Fruit fly (Drosophila melanogaster) whole organism, prepupa: ENCODE measurements around the gene Sod1.

Source experiments
- Blimp-1 ChIP-seq: fragments of 200-800 bp; sonication (Bioruptor generic); optimal IDR thresholded peaks from 3 replicates; lab custom pipeline; 2017; ENCODE audit warnings: missing biosample characterization, missing genetic modification characterization, mild to moderate bottlenecking, moderate library complexity, missing genetic modification reagents
- CG10631 ChIP-seq: fragments of 200-800 bp; sonication (Bioruptor generic); optimal IDR thresholded peaks from 2 replicates; lab custom pipeline; 2016; ENCODE audit warnings: missing biosample characterization, missing genetic modification characterization
- CG10669 ChIP-seq: fragments of 200-800 bp; sonication (Bioruptor generic); optimal IDR thresholded peaks from 3 replicates; lab custom pipeline; 2018; ENCODE audit warnings: missing biosample characterization, mild to moderate bottlenecking, missing genetic modification characterization, moderate library complexity
- CG11294 ChIP-seq: fragments of 200-800 bp; sonication (Bioruptor generic); IDR thresholded peaks from 2 replicates; pipeline ENCODE4 v1.3.6; 2022; ENCODE audit warnings: missing biosample characterization, missing genetic modification characterization
- CG11902 ChIP-seq: fragments of 200-800 bp; sonication (Bioruptor generic); optimal IDR thresholded peaks from 3 replicates; lab custom pipeline; 2016; ENCODE audit warnings: missing biosample characterization, missing genetic modification characterization
- CG15336 ChIP-seq: fragments of 200-800 bp; sonication (Bioruptor generic); IDR thresholded peaks from 2 replicates; pipeline ENCODE4 v1.3.6; 2022; ENCODE audit warnings: missing biosample characterization, missing genetic modification characterization
- CG1621 ChIP-seq: fragments of 200-800 bp; sonication (Bioruptor generic); optimal IDR thresholded peaks from 3 replicates; lab custom pipeline; 2018; ENCODE audit warnings: missing biosample characterization, mild to moderate bottlenecking, missing genetic modification characterization
- CG16779 ChIP-seq: fragments of 200-800 bp; sonication (Bioruptor generic); optimal IDR thresholded peaks from 3 replicates; lab custom pipeline; 2017; ENCODE audit warnings: missing biosample characterization, mild to moderate bottlenecking, missing genetic modification characterization
- CG3032 ChIP-seq: fragments of 200-800 bp; optimal IDR thresholded peaks from 2 replicates; lab custom pipeline; 2019; ENCODE audit warnings: missing biosample characterization, mild to moderate bottlenecking, missing genetic modification characterization, moderate library complexity
- CG31627 ChIP-seq: fragments of 200-800 bp; sonication (Bioruptor generic); optimal IDR thresholded peaks from 3 replicates; lab custom pipeline; 2016; ENCODE audit warnings: missing biosample characterization, missing genetic modification characterization
- CG32006 ChIP-seq: fragments of 200-800 bp; sonication (Bioruptor generic); optimal IDR thresholded peaks from 3 replicates; lab custom pipeline; 2017; ENCODE audit warnings: missing biosample characterization, mild to moderate bottlenecking, missing genetic modification characterization
- CG4318 ChIP-seq: fragments of 200-800 bp; sonication (Bioruptor generic); optimal IDR thresholded peaks from 3 replicates; lab custom pipeline; 2017; ENCODE audit warnings: missing biosample characterization, mild to moderate bottlenecking, missing genetic modification characterization
- CG6276 ChIP-seq: fragments of 200-800 bp; sonication (Bioruptor generic); optimal IDR thresholded peaks from 2 replicates; lab custom pipeline; 2017; ENCODE audit warnings: missing biosample characterization, mild to moderate bottlenecking, missing genetic modification characterization
- CG6792 ChIP-seq: fragments of 200-800 bp; sonication (Bioruptor generic); optimal IDR thresholded peaks from 3 replicates; lab custom pipeline; 2016; ENCODE audit warnings: missing biosample characterization, missing genetic modification characterization
- CG6854 ChIP-seq: fragments of 200-800 bp; sonication (Bioruptor generic); optimal IDR thresholded peaks from 2 replicates; lab custom pipeline; 2017; ENCODE audit warnings: missing biosample characterization, mild to moderate bottlenecking, missing genetic modification characterization
- CG8119 ChIP-seq: fragments of 200-800 bp; sonication (Bioruptor generic); IDR thresholded peaks from 3 replicates; pipeline ENCODE4 v1.3.6; 2022; ENCODE audit warnings: missing biosample characterization, missing genetic modification characterization
- CG8319 ChIP-seq: fragments of 200-800 bp; sonication (Bioruptor generic); optimal IDR thresholded peaks from 3 replicates; lab custom pipeline; 2016; ENCODE audit warnings: missing biosample characterization, missing genetic modification characterization
- CG9139 ChIP-seq: fragments of 200-800 bp; sonication (Bioruptor generic); optimal IDR thresholded peaks from 3 replicates; lab custom pipeline; 2017; ENCODE audit warnings: missing biosample characterization, mild to moderate bottlenecking, missing genetic modification characterization
- Eip78C ChIP-seq: fragments of 200-800 bp; sonication (Bioruptor generic); peaks from one replicate; lab custom pipeline; 2016; ENCODE audit warnings: missing biosample characterization, missing genetic modification characterization
- Eip93F ChIP-seq: fragments of 200-800 bp; sonication (Bioruptor generic); optimal IDR thresholded peaks from 2 replicates; lab custom pipeline; 2016; ENCODE audit warnings: missing biosample characterization, mild to moderate bottlenecking, missing genetic modification characterization
- Ets21C ChIP-seq: fragments of 200-800 bp; sonication (Bioruptor generic); optimal IDR thresholded peaks from 3 replicates; lab custom pipeline; 2016; ENCODE audit warnings: missing biosample characterization, missing genetic modification characterization
- Ets96B ChIP-seq: fragments of 200-800 bp; optimal IDR thresholded peaks from 2 replicates; lab custom pipeline; 2019; ENCODE audit warnings: missing biosample characterization, mild to moderate bottlenecking, missing genetic modification characterization, moderate library complexity
- Gug ChIP-seq: fragments of 200-800 bp; sonication (Bioruptor generic); IDR thresholded peaks from 2 replicates; pipeline ENCODE4 v1.3.6; 2022; ENCODE audit warnings: missing biosample characterization, missing genetic modification characterization
- Hr38 ChIP-seq: sonication (Bioruptor generic); optimal IDR thresholded peaks from 2 replicates; lab custom pipeline; 2016; ENCODE audit warnings: missing biosample characterization, missing genetic modification characterization
- Hr39 ChIP-seq: fragments of 200-800 bp; sonication (Bioruptor generic); optimal IDR thresholded peaks from 2 replicates; lab custom pipeline; 2016; ENCODE audit warnings: missing biosample characterization, missing genetic modification characterization
- Hr4 ChIP-seq: fragments of 200-800 bp; sonication (Bioruptor generic); optimal IDR thresholded peaks from 3 replicates; lab custom pipeline; 2016; ENCODE audit warnings: missing biosample characterization, missing genetic modification characterization
- Met ChIP-seq: fragments of 200-800 bp; sonication (Bioruptor generic); optimal IDR thresholded peaks from 3 replicates; lab custom pipeline; 2016; ENCODE audit warnings: missing biosample characterization, missing genetic modification characterization
- OdsH ChIP-seq: fragments of 200-800 bp; sonication (Bioruptor generic); optimal IDR thresholded peaks from 3 replicates; lab custom pipeline; 2016; ENCODE audit warnings: missing biosample characterization, missing genetic modification characterization
- Smox ChIP-seq: fragments of 200-800 bp; sonication (Bioruptor generic); optimal IDR thresholded peaks from 3 replicates; lab custom pipeline; 2016; ENCODE audit warnings: missing biosample characterization, missing genetic modification characterization
- Sox102F ChIP-seq: fragments of 200-800 bp; sonication (Bioruptor generic); optimal IDR thresholded peaks from 2 replicates; lab custom pipeline; 2016; ENCODE audit warnings: missing biosample characterization, mild to moderate bottlenecking, missing genetic modification characterization
- Sox14 ChIP-seq: fragments of 200-800 bp; sonication (Bioruptor generic); optimal IDR thresholded peaks from 3 replicates; lab custom pipeline; 2016; ENCODE audit warnings: missing biosample characterization, missing genetic modification characterization
- achi ChIP-seq: fragments of 200-800 bp; sonication (Bioruptor generic); optimal IDR thresholded peaks from 3 replicates; lab custom pipeline; 2016; ENCODE audit warnings: missing biosample characterization, missing genetic modification characterization
- acj6 ChIP-seq: fragments of 200-800 bp; sonication (Bioruptor generic); optimal IDR thresholded peaks from 3 replicates; lab custom pipeline; 2016; ENCODE audit warnings: missing biosample characterization, missing genetic modification characterization
- cyc ChIP-seq: fragments of 200-800 bp; sonication (Bioruptor generic); optimal IDR thresholded peaks from 3 replicates; lab custom pipeline; 2016; ENCODE audit warnings: missing biosample characterization, missing genetic modification characterization
- dsx ChIP-seq: fragments of 200-800 bp; optimal IDR thresholded peaks from 3 replicates; lab custom pipeline; 2019; ENCODE audit warnings: missing biosample characterization, mild to moderate bottlenecking, missing genetic modification characterization, moderate library complexity; ENCODE audit not compliant: poor library complexity, severe bottlenecking
- eg ChIP-seq: fragments of 200-800 bp; sonication (Bioruptor generic); IDR thresholded peaks from 3 replicates; pipeline ENCODE4 v1.3.6; 2022; ENCODE audit warnings: missing biosample characterization, missing genetic modification characterization
- esn ChIP-seq: fragments of 200-800 bp; sonication (Bioruptor generic); optimal IDR thresholded peaks from 2 replicates; lab custom pipeline; 2016; ENCODE audit warnings: missing biosample characterization, mild to moderate bottlenecking, missing genetic modification characterization, moderate library complexity
- fd85E ChIP-seq: fragments of 200-800 bp; sonication (Bioruptor generic); optimal IDR thresholded peaks from 3 replicates; lab custom pipeline; 2016; ENCODE audit warnings: missing biosample characterization, missing genetic modification characterization
- lz ChIP-seq: fragments of 200-800 bp; sonication (Bioruptor generic); optimal IDR thresholded peaks from 3 replicates; lab custom pipeline; 2016; ENCODE audit warnings: missing biosample characterization, missing genetic modification characterization
- net ChIP-seq: fragments of 200-800 bp; sonication (Bioruptor generic); optimal IDR thresholded peaks from 3 replicates; lab custom pipeline; 2016; ENCODE audit warnings: missing biosample characterization, missing genetic modification characterization
- spab ChIP-seq: fragments of 200-800 bp; sonication (Bioruptor generic); optimal IDR thresholded peaks from 2 replicates; lab custom pipeline; 2017; ENCODE audit warnings: missing biosample characterization, mild to moderate bottlenecking, missing genetic modification characterization, missing genetic modification reagents
- ss ChIP-seq, 2 experiments: fragments of 200-800 bp; sonication (Bioruptor generic); optimal IDR thresholded peaks; 2 replicates in 1 of 2; 3 replicates in 1 of 2; lab custom pipeline; 2017 to 2018; ENCODE audit warnings: mild to moderate bottlenecking in 2 of 2, missing biosample characterization in 2 of 2, missing genetic modification characterization in 2 of 2, moderate library complexity in 1 of 2
- svp ChIP-seq: fragments of 200-800 bp; sonication (Bioruptor generic); peaks from one replicate; lab custom pipeline; 2016; ENCODE audit warnings: missing biosample characterization, missing genetic modification characterization
- topi ChIP-seq: fragments of 200-800 bp; sonication (Bioruptor generic); optimal IDR thresholded peaks from 3 replicates; lab custom pipeline; 2016; ENCODE audit warnings: missing biosample characterization, missing genetic modification characterization

Gene Sod1

DNA sequence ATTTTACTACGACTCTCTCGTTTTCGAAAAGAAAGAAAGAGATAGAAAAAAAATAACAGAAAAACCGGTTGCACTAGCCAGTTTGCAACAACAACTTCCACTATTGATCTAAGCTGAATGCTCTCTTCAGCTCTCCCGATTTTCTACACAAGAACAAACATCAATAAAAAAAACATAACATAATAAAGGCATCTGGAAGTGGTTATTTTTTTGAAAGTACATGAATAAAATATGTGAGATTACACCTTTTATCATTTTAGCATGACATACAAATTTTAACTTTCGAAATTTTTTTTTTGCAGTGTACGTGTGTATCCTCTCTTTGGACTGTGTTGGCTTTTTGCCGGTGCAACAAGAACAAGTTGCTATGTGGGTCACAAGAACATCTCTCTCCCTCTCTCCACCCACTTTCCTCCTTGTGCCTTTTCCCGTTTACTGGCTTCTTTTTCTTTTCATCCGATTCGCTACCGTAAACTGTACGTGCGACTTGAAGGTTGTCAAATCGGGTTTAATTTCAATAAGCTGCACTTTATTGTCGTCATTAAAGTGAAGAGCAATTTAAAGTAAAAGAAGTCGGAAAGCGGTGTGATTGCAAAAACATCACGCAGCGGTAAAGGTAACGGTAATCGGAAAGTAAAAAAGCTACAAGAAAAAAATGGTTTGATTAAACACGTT, 28.8 kb downstream of the Sod1 start (continued):
- TF ChIP-seq Eip93F (GFP tag; lab: Kevin White, UChicago) = no peak
- peak; percentile 99 for TF ChIP-seq CG32006 (GFP tag; lab: Kevin White, UChicago)
- TF ChIP-seq ss (GFP tag; optimal IDR thresholded peaks at IDR 0.05; lab: Kevin White, UChicago) = peak; percentile 95 to 97
- peak; percentile 83 for TF ChIP-seq fd85E (GFP tag; lab: Kevin White, UChicago)
- no peak for TF ChIP-seq Hr39 (GFP tag; lab: Kevin White, UChicago)
- TF ChIP-seq Sox14 = peak; percentile 98
- TF ChIP-seq Gug (GFP tag; lab: Robert Waterston, UW) = peak; percentile 99
- peak; percentile 99 for TF ChIP-seq CG6276 (GFP tag; lab: Kevin White, UChicago)
- TF ChIP-seq svp (GFP tag; lab: Kevin White, UChicago) = no peak
- peak; percentile 97 for TF ChIP-seq Ets96B (tag; lab: Kevin White, UChicago)
- peak; percentile 87 for TF ChIP-seq Sox102F (GFP tag; lab: Kevin White, UChicago)
- TF ChIP-seq CG10669 = peak; percentile 96
- peak; percentile 87 for TF ChIP-seq CG31627 (GFP tag; lab: Kevin White, UChicago)
- peak; percentile 93 for TF ChIP-seq topi (GFP tag; lab: Kevin White, UChicago)
- peak; percentile 96 for TF ChIP-seq CG4318 (GFP tag; lab: Kevin White, UChicago)
- TF ChIP-seq Ets21C = peak; percentile 79
- TF ChIP-seq Hr4 (GFP tag; lab: Kevin White, UChicago) = peak; percentile 99
- peak; percentile 94 for TF ChIP-seq CG6792
- TF ChIP-seq CG16779 (tag; lab: Kevin White, UChicago) = peak; percentile 95
- TF ChIP-seq eg = peak; percentile 100
- peak; percentile 98 for TF ChIP-seq OdsH (GFP tag; lab: Kevin White, UChicago)
- peak; percentile 100 for TF ChIP-seq Eip78C (GFP tag; lab: Kevin White, UChicago)
- peak; percentile 93 for TF ChIP-seq CG1621 (tag; lab: Kevin White, UChicago)
- peak; percentile 96 for TF ChIP-seq dsx (GFP tag; lab: Kevin White, UChicago)
- TF ChIP-seq cyc (GFP tag; lab: Kevin White, UChicago) = peak; percentile 90
- TF ChIP-seq CG8319 (GFP tag; lab: Kevin White, UChicago) = peak; percentile 85
- no peak for TF ChIP-seq Smox (GFP tag; lab: Kevin White, UChicago)
- TF ChIP-seq CG15336 (GFP tag; lab: Robert Waterston, UW) = peak; percentile 100
- peak; percentile 95 for TF ChIP-seq spab (GFP tag; lab: Kevin White, UChicago)
- peak; percentile 98 for TF ChIP-seq achi (GFP tag; lab: Kevin White, UChicago)
- TF ChIP-seq Met (GFP tag; lab: Kevin White, UChicago) = no peak

DNA sequence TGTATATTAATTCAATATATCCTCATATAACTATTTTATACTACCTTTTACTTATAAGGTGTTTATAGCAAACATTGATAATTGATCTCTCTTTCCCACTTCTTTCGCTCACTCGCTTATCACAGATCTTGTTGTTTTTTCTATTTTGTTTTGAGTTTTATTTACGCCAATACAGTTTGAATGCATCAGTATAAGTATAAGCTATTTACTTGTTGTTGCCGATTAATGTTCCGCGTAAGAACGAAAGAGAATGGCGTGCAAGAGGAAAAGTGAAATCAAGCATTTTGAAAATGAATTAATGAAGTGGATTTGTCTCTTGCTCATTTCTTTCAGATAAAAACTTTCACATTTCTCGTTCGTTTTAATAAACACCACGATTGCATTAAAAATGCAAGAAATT, 29.9 kb downstream of the Sod1 start:
- TF ChIP-seq spab (GFP tag; lab: Kevin White, UChicago) (no peak), Blimp-1 (GFP tag; lab: Kevin White, UChicago) (peak; percentile 51), CG8119 (GFP tag; lab: Robert Waterston, UW) (peak; percentile 24; the same call in 1 of the 3 replicates)

- peak; percentile 2 for TF ChIP-seq CG8319 (GFP tag; lab: Kevin White, UChicago)
- no peak for TF ChIP-seq spab (GFP tag; lab: Kevin White, UChicago)
- TF ChIP-seq CG11902 (GFP tag; lab: Kevin White, UChicago) = no peak
- TF ChIP-seq CG3032 = peak; percentile 31
- TF ChIP-seq CG10631 = peak; percentile 73
- TF ChIP-seq CG8119 (GFP tag; lab: Robert Waterston, UW) = no peak
- TF ChIP-seq Hr38 = no peak
- peak; percentile 51 for TF ChIP-seq CG31627 (GFP tag; lab: Kevin White, UChicago)
- TF ChIP-seq CG11294 (GFP tag; lab: Robert Waterston, UW) = peak; percentile 50; the same call in 1 of the 2 replicates
- 0 out of 2 replicates have a peak, but pooled peaks have one; percentile 7 for TF ChIP-seq CG15336 (GFP tag; lab: Robert Waterston, UW)
- TF ChIP-seq CG6854 (GFP tag; lab: Kevin White, UChicago) = peak; percentile 20
- no peak for TF ChIP-seq fd85E (GFP tag; lab: Kevin White, UChicago)
- peak; percentile 30; the same call in 1 of the 2 replicates for TF ChIP-seq Gug (GFP tag; lab: Robert Waterston, UW)
- peak; percentile 38 for TF ChIP-seq lz
- TF ChIP-seq esn (GFP tag; lab: Kevin White, UChicago) = peak; percentile 62
- TF ChIP-seq CG6792 = no peak
- no peak for TF ChIP-seq acj6
- no peak for TF ChIP-seq net (GFP tag; lab: Kevin White, UChicago)
- no peak for TF ChIP-seq CG9139 (GFP tag; lab: Kevin White, UChicago)
- TF ChIP-seq dsx (GFP tag; lab: Kevin White, UChicago) = no peak
- TF ChIP-seq Eip78C (GFP tag; lab: Kevin White, UChicago) = no peak
- TF ChIP-seq Smox (GFP tag; lab: Kevin White, UChicago) = no peak
Observed at dm6 chr3L:11074043-11074853, 39.3 kb downstream of the Sod1 start, which contains the start of the genes Pfdn2 and Noc1. TSS of gene Pfdn2 (minus strand) at chr3L:11074388. TSS of gene Noc1 (plus strand) at chr3L:11074769.
